Worm (Caenorhabditis elegans): ENCODE measurements around the gene B0507.9.

- TF ChIP-seq sptf-1 (tag; optimal IDR thresholded peaks at IDR 0.05) (no peak), ces-1 (GFP tag; optimal IDR thresholded peaks at IDR 0.05) (no peak), unc-62 (GFP tag; optimal IDR thresholded peaks at IDR 0.05) (no peak), ztf-11 (tag; optimal IDR thresholded peaks at IDR 0.05) (no peak), mep-1 (tag; optimal IDR thresholded peaks at IDR 0.05) (no peak), elt-3 (tag; optimal IDR thresholded peaks at IDR 0.05) (no peak), hlh-1 (tag; optimal IDR thresholded peaks at IDR 0.05) (no peak), flh-1 (GFP tag; optimal IDR thresholded peaks at IDR 0.05) (no peak), unc-39 (tag; optimal IDR thresholded peaks at IDR 0.05) (no peak), blmp-1 (tag; optimal IDR thresholded peaks at IDR 0.05) (no peak), elt-1 (tag; optimal IDR thresholded peaks at IDR 0.05; ENCODE audit: borderline replicate concordance, insufficient read depth) (no peak), nhr-237 (tag; optimal IDR thresholded peaks at IDR 0.05) (no peak)
Observed at ce11 chrV:8768481-8768959, 2.7 kb upstream of the B0507.9 start, which contains the start of gene B0507.3.
